Worm (Caenorhabditis elegans) whole organism, L1 larva: Measurements from ENCODE around the gene dars-2.

Experiments used
- C34B4.2 ChIP-seq: sonication (generic microtip); optimal IDR thresholded peaks from 2 replicates; lab custom pipeline; 2017; ENCODE audit warnings: mild to moderate bottlenecking, missing genetic modification characterization, missing compliant biosample characterization
- aha-1 ChIP-seq: fragments of 150-350 bp; optimal IDR thresholded peaks from 2 replicates; lab custom pipeline; 2014; ENCODE audit warnings: missing biosample characterization, missing genetic modification characterization
- ama-1 ChIP-seq: fragments of 150-350 bp; optimal IDR thresholded peaks from 2 replicates; lab custom pipeline; 2014
- ceh-63 ChIP-seq: fragments of 200-800 bp; sonication (Bioruptor generic); optimal IDR thresholded peaks from 2 replicates; lab custom pipeline; 2018; ENCODE audit warnings: mild to moderate bottlenecking, missing genetic modification characterization, missing compliant biosample characterization
- ceh-8 ChIP-seq: fragments of 200-800 bp; sonication (Bioruptor generic); optimal IDR thresholded peaks from 2 replicates; lab custom pipeline; 2018; ENCODE audit warnings: mild to moderate bottlenecking, missing genetic modification characterization, moderate library complexity, missing compliant biosample characterization
- ceh-88 ChIP-seq: fragments of 200-800 bp; sonication (Bioruptor generic); IDR thresholded peaks from 2 replicates; pipeline ENCODE4 v1.3.6; 2022; ENCODE audit warnings: missing genetic modification characterization, missing compliant biosample characterization
- ceh-90 ChIP-seq: sonication (generic microtip); optimal IDR thresholded peaks from 2 replicates; lab custom pipeline; 2016; ENCODE audit warnings: missing genetic modification characterization, missing compliant biosample characterization
- efl-1 ChIP-seq, 4 experiments: fragments of 150-350 bp; optimal IDR thresholded peaks in 3 of 4; peaks in 1 of 4; 1 replicate in 1 of 4; 2 replicates in 3 of 4; lab custom pipeline; 2014; ENCODE audit warnings: missing biosample characterization in 2 of 4, missing genetic modification characterization in 2 of 4, missing genetic modification reagents in 2 of 4
- efl-3 ChIP-seq: fragments of 200-800 bp; sonication (Bioruptor generic); optimal IDR thresholded peaks from 2 replicates; lab custom pipeline; 2018; ENCODE audit warnings: mild to moderate bottlenecking, missing genetic modification characterization, missing compliant biosample characterization
- egl-27 ChIP-seq, 2 experiments: fragments of 150-350 bp in 1 of 2; sonication (generic microtip); optimal IDR thresholded peaks; 3 replicates each; lab custom pipeline; 2017 to 2018; ENCODE audit warnings: missing biosample characterization in 2 of 2, missing genetic modification characterization in 2 of 2, missing genetic modification reagents in 2 of 2
- elt-2 ChIP-seq: sonication (generic microtip); optimal IDR thresholded peaks from 2 replicates; lab custom pipeline; 2016; ENCODE audit warnings: missing genetic modification characterization, mild to moderate bottlenecking, inconsistent platforms, missing compliant biosample characterization, missing genetic modification reagents
- ets-5 ChIP-seq: fragments of 200-800 bp; sonication (Bioruptor generic); IDR thresholded peaks from 2 replicates; pipeline ENCODE4 v1.3.6; 2022; ENCODE audit warnings: missing genetic modification characterization, missing compliant biosample characterization
- hlh-4 ChIP-seq: sonication (generic microtip); optimal IDR thresholded peaks from 2 replicates; lab custom pipeline; 2016; ENCODE audit warnings: mild to moderate bottlenecking, missing genetic modification characterization, missing compliant biosample characterization
- hpl-2 ChIP-seq: fragments of 150-350 bp; optimal IDR thresholded peaks from 2 replicates; lab custom pipeline; 2014; ENCODE audit warnings: missing biosample characterization, missing genetic modification reagents, missing genetic modification characterization
- jun-1 ChIP-seq: fragments of 150-350 bp; optimal IDR thresholded peaks from 2 replicates; lab custom pipeline; 2014; ENCODE audit warnings: missing biosample characterization, missing genetic modification reagents, missing genetic modification characterization
- lin-13 ChIP-seq: fragments of 150-350 bp; optimal IDR thresholded peaks from 2 replicates; lab custom pipeline; 2014; ENCODE audit warnings: missing biosample characterization, missing genetic modification reagents, missing genetic modification characterization
- lin-14 ChIP-seq: fragments of 200-800 bp; sonication (Bioruptor generic); optimal IDR thresholded peaks from 2 replicates; lab custom pipeline; 2018; ENCODE audit warnings: mild to moderate bottlenecking, missing genetic modification characterization, moderate library complexity, missing compliant biosample characterization
- lin-15B ChIP-seq: fragments of 150-350 bp; sonication (generic microtip); optimal IDR thresholded peaks from 3 replicates; lab custom pipeline; 2014; ENCODE audit warnings: missing biosample characterization, missing genetic modification characterization
- lin-35 ChIP-seq, 2 experiments: fragments of 150-350 bp; optimal IDR thresholded peaks; 2 replicates each; lab custom pipeline; 2014; ENCODE audit warnings: missing biosample characterization in 2 of 2, missing genetic modification characterization in 2 of 2, missing genetic modification reagents in 2 of 2
- lsy-2 ChIP-seq, 2 experiments: fragments of 150-350 bp; optimal IDR thresholded peaks; 2 replicates each; lab custom pipeline; 2014; ENCODE audit warnings: missing biosample characterization in 2 of 2, missing genetic modification characterization in 2 of 2
- mdl-1 ChIP-seq, 2 experiments: fragments of 150-350 bp; optimal IDR thresholded peaks; 2 replicates each; lab custom pipeline; 2014 to 2017; ENCODE audit warnings: missing biosample characterization in 2 of 2, missing genetic modification characterization in 2 of 2, inconsistent platforms in 1 of 2
- mep-1 ChIP-seq: fragments of 150-350 bp; optimal IDR thresholded peaks from 2 replicates; lab custom pipeline; 2014; ENCODE audit warnings: missing biosample characterization, missing genetic modification characterization
- nhr-12 ChIP-seq: sonication (generic microtip); optimal IDR thresholded peaks from 2 replicates; lab custom pipeline; 2017; ENCODE audit warnings: missing biosample characterization, missing genetic modification characterization
- nhr-20 ChIP-seq: sonication (generic microtip); optimal IDR thresholded peaks from 2 replicates; lab custom pipeline; 2016; ENCODE audit warnings: mild to moderate bottlenecking, missing genetic modification characterization, missing compliant biosample characterization
- nhr-28 ChIP-seq: fragments of 150-350 bp; optimal IDR thresholded peaks from 2 replicates; lab custom pipeline; 2014; ENCODE audit warnings: missing biosample characterization, missing genetic modification characterization
- nhr-47 ChIP-seq: sonication (generic microtip); optimal IDR thresholded peaks from 2 replicates; lab custom pipeline; 2016; ENCODE audit warnings: mild to moderate bottlenecking, missing genetic modification characterization, moderate library complexity, missing compliant biosample characterization
- nhr-76 ChIP-seq: sonication (generic microtip); optimal IDR thresholded peaks from 2 replicates; lab custom pipeline; 2017; ENCODE audit warnings: missing biosample characterization, missing genetic modification characterization
- nhr-85 ChIP-seq: sonication (generic microtip); peaks from one replicate; lab custom pipeline; 2016; ENCODE audit warnings: missing genetic modification characterization, inconsistent platforms, missing compliant biosample characterization
- nhr-90 ChIP-seq: sonication (generic microtip); optimal IDR thresholded peaks from 2 replicates; lab custom pipeline; 2016; ENCODE audit warnings: mild to moderate bottlenecking, missing genetic modification characterization, missing compliant biosample characterization; ENCODE audit not compliant: poor library complexity
- pax-3 ChIP-seq: fragments of 200-800 bp; sonication (Bioruptor generic); optimal IDR thresholded peaks from 2 replicates; lab custom pipeline; 2018; ENCODE audit warnings: mild to moderate bottlenecking, missing genetic modification characterization, moderate library complexity, missing compliant biosample characterization
- skn-1 ChIP-seq: fragments of 150-350 bp; optimal IDR thresholded peaks from 2 replicates; lab custom pipeline; 2014; ENCODE audit warnings: missing biosample characterization, missing genetic modification characterization
- snu-23 ChIP-seq: sonication (generic microtip); optimal IDR thresholded peaks from 2 replicates; lab custom pipeline; 2016; ENCODE audit warnings: missing genetic modification characterization, missing compliant biosample characterization
- sox-4 ChIP-seq: sonication (generic microtip); optimal IDR thresholded peaks from 2 replicates; lab custom pipeline; 2016; ENCODE audit warnings: missing genetic modification characterization, missing compliant biosample characterization
- sptf-1 ChIP-seq: fragments of 150-350 bp; optimal IDR thresholded peaks from 2 replicates; lab custom pipeline; 2014; ENCODE audit warnings: missing biosample characterization, missing genetic modification characterization
- swsn-7 ChIP-seq: sonication (generic microtip); optimal IDR thresholded peaks from 2 replicates; lab custom pipeline; 2016; ENCODE audit warnings: missing genetic modification characterization, missing compliant biosample characterization
- unc-130 ChIP-seq: fragments of 150-350 bp; optimal IDR thresholded peaks from 2 replicates; lab custom pipeline; 2017; ENCODE audit warnings: missing biosample characterization, missing genetic modification characterization, inconsistent platforms
- unc-30 ChIP-seq: sonication (generic microtip); optimal IDR thresholded peaks from 2 replicates; lab custom pipeline; 2017; ENCODE audit warnings: missing biosample characterization, missing genetic modification characterization
- unc-62 ChIP-seq: fragments of 150-350 bp; optimal IDR thresholded peaks from 2 replicates; lab custom pipeline; 2014; ENCODE audit warnings: missing biosample characterization, missing genetic modification reagents, missing genetic modification characterization
- unc-86 ChIP-seq: sonication (generic microtip); optimal IDR thresholded peaks from 2 replicates; lab custom pipeline; 2016; ENCODE audit warnings: missing genetic modification characterization, missing compliant biosample characterization
- xbp-1 ChIP-seq: sonication (generic microtip); optimal IDR thresholded peaks from 2 replicates; lab custom pipeline; 2016; ENCODE audit warnings: missing genetic modification characterization, missing compliant biosample characterization
- zag-1 ChIP-seq: fragments of 150-350 bp; optimal IDR thresholded peaks from 2 replicates; lab custom pipeline; 2014; ENCODE audit warnings: missing biosample characterization, missing genetic modification characterization
- zip-4 ChIP-seq: fragments of 200-800 bp; sonication (Bioruptor generic); optimal IDR thresholded peaks from 2 replicates; lab custom pipeline; 2018; ENCODE audit warnings: mild to moderate bottlenecking, missing genetic modification characterization, moderate library complexity, missing compliant biosample characterization
- ztf-11 ChIP-seq, 2 experiments: sonication (generic microtip); optimal IDR thresholded peaks; 2 replicates each; lab custom pipeline; 2016 to 2017; ENCODE audit warnings: missing genetic modification characterization in 2 of 2, missing biosample characterization in 1 of 2, missing compliant biosample characterization in 1 of 2
- ztf-4 ChIP-seq: fragments of 150-350 bp; optimal IDR thresholded peaks from 2 replicates; lab custom pipeline; 2014; ENCODE audit warnings: missing biosample characterization, missing genetic modification characterization

Gene dars-2

ce11 chrV:12001747-12002456, 46.6 kb upstream of the dars-2 start, which contains the start of gene gcy-33 (continued):
- no peak for TF ChIP-seq ets-5 (GFP tag; lab: Robert Waterston, UW)
- no peak for TF ChIP-seq sptf-1 (tag; lab: Kevin White, UChicago)
- TF ChIP-seq ceh-88: 0 out of 2 replicates have a peak, but pooled peaks have one; percentile 30
- peak; percentile 64 to 73 for TF ChIP-seq efl-1 (optimal IDR thresholded peaks at IDR 0.05; lab: Kevin White, UChicago)
- peak; percentile 48 to 97 for TF ChIP-seq efl-1 (GFP tag; optimal IDR thresholded peaks at IDR 0.05 in 1 of 2; lab: Kevin White, UChicago)
- peak; percentile 58 for TF ChIP-seq ztf-4 (tag; lab: Kevin White, UChicago)
- TF ChIP-seq unc-86: peak; percentile 84
- no peak for TF ChIP-seq ama-1 (lab: Kevin White, UChicago)
- peak; percentile 71 for TF ChIP-seq sox-4
- TF ChIP-seq ceh-63 (GFP tag; lab: Kevin White, UChicago): no peak
- TF ChIP-seq ceh-90: no peak
- no peak for TF ChIP-seq nhr-12
- TF ChIP-seq zip-4 (GFP tag; lab: Kevin White, UChicago): peak; percentile 56
- TF ChIP-seq pax-3 (tag; lab: Kevin White, UChicago): peak; percentile 83
- TF ChIP-seq nhr-90: peak; percentile 91
- no peak for TF ChIP-seq efl-3 (GFP tag; lab: Kevin White, UChicago)
- peak; percentile 94 for TF ChIP-seq nhr-20 (tag; lab: Kevin White, UChicago)
- TF ChIP-seq lin-13 (GFP tag; lab: Kevin White, UChicago): peak; percentile 44
- TF ChIP-seq hlh-4: no peak
- TF ChIP-seq unc-62: no peak
- TF ChIP-seq nhr-47: peak; percentile 92
- TF ChIP-seq hpl-2 (GFP tag; lab: Kevin White, UChicago): no peak
- peak; percentile 81 for TF ChIP-seq lin-14 (GFP tag; lab: Kevin White, UChicago)
- peak; percentile 87 for TF ChIP-seq mep-1 (tag; lab: Kevin White, UChicago)
- no peak for TF ChIP-seq egl-27 (tag; optimal IDR thresholded peaks at IDR 0.05; lab: Kevin White, UChicago)
- no peak for TF ChIP-seq lin-15B (tag; lab: Kevin White, UChicago)
- TF ChIP-seq nhr-76: peak; percentile 24
- peak in 1 of 2 experiments; percentile 81 for TF ChIP-seq ztf-11 (tag; optimal IDR thresholded peaks at IDR 0.05; lab: Kevin White, UChicago)
- TF ChIP-seq nhr-85 (tag; lab: Kevin White, UChicago): peak; percentile 83
- TF ChIP-seq elt-2 (tag; lab: Kevin White, UChicago): peak; percentile 98
- peak; percentile 75 for TF ChIP-seq ceh-8 (GFP tag; lab: Kevin White, UChicago)
- no peak for TF ChIP-seq nhr-28 (tag; lab: Kevin White, UChicago)
- no peak for TF ChIP-seq unc-30
- TF ChIP-seq aha-1 (tag; lab: Kevin White, UChicago): no peak
- TF ChIP-seq jun-1 (tag; lab: Kevin White, UChicago): peak; percentile 68
- peak; percentile 73 to 79 for TF ChIP-seq lsy-2 (tag; optimal IDR thresholded peaks at IDR 0.05; lab: Kevin White, UChicago)
- no peak for TF ChIP-seq C34B4.2 (tag; lab: Kevin White, UChicago)
- TF ChIP-seq snu-23 (GFP tag; lab: Kevin White, UChicago): peak; percentile 92
- peak; percentile 83 for TF ChIP-seq xbp-1
- TF ChIP-seq skn-1 (tag; lab: Kevin White, UChicago): peak; percentile 63

ce11 chrV:12002866-12003485, 45.6 kb upstream of the dars-2 start, which contains the start of gene cpr-9:
cpr-9 (plus strand) TSS chrV:12003053.
- TF ChIP-seq jun-1 (tag; lab: Kevin White, UChicago) (peak; percentile 36), nhr-12 (no peak), nhr-85 (tag; lab: Kevin White, UChicago) (no peak), lin-15B (tag; lab: Kevin White, UChicago) (no peak), mdl-1 (tag; optimal IDR thresholded peaks at IDR 0.05; lab: Kevin White, UChicago) (peak in 1 of 2 experiments; percentile 9), lin-35 (GFP tag; optimal IDR thresholded peaks at IDR 0.05; lab: Kevin White, UChicago) (peak in 1 of 2 experiments; percentile 33), nhr-20 (tag; lab: Kevin White, UChicago) (peak; percentile 22), zag-1 (tag; lab: Kevin White, UChicago) (no peak), egl-27 (tag; optimal IDR thresholded peaks at IDR 0.05; lab: Kevin White, UChicago) (no peak), unc-130 (tag; lab: Kevin White, UChicago) (no peak), elt-2 (tag; lab: Kevin White, UChicago) (peak; percentile 85), efl-1 (optimal IDR thresholded peaks at IDR 0.05; lab: Kevin White, UChicago) (no peak), efl-1 (GFP tag; optimal IDR thresholded peaks at IDR 0.05 in 1 of 2; lab: Kevin White, UChicago) (peak in 1 of 2 experiments; percentile 78), swsn-7 (tag; lab: Kevin White, UChicago) (no peak)
